Worm (Caenorhabditis elegans): Measurements from ENCODE around the gene pgm-3.

DNA sequence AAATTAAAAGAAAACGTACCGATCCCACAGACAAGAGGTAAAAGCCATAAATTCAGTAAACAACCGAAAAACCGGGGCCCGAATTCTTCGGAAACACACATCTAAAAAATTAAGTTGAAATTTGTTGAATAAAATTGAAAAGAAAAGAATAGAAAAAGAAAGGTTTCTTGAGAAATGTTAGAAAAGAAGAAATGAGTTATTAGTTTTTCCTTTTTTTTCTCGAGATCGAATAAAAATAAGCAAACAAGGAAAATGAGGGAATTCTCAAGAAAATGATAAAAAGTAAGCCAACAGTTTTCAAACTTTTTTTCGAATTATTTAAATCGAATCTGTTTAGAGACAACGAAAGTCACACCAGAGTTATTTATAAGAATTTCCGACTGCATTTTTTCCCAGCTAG lies 20.0 kb upstream of the pgm-3 start, which contains the start of gene H23L24.4:
- no peak for TF ChIP-seq tbx-37 (GFP tag; conservative IDR thresholded peaks at IDR 0.05)
- no peak for TF ChIP-seq flt-1 (GFP tag; IDR thresholded peaks at IDR 0.05)
- TF ChIP-seq ama-1 (optimal IDR thresholded peaks at IDR 0.05) = no peak
- TF ChIP-seq sea-1 (GFP tag; conservative IDR thresholded peaks at IDR 0.05) = no peak
- no peak for TF ChIP-seq ets-7 (tag; optimal IDR thresholded peaks at IDR 0.05)
- TF ChIP-seq aly-1 (tag; optimal IDR thresholded peaks at IDR 0.05) = no peak
- TF ChIP-seq ceh-36 (tag; optimal IDR thresholded peaks at IDR 0.05) = no peak
- TF ChIP-seq F13C5.2 (tag; optimal IDR thresholded peaks at IDR 0.05) = no peak
- no peak for TF ChIP-seq ceh-13 (GFP tag; optimal IDR thresholded peaks at IDR 0.05)
- TF ChIP-seq hnd-1 (tag; optimal IDR thresholded peaks at IDR 0.05) = no peak
- TF ChIP-seq scrt-1 (GFP tag; IDR thresholded peaks at IDR 0.05) = no peak
- TF ChIP-seq hmg-4 (GFP tag; optimal IDR thresholded peaks at IDR 0.05) = no peak
- no peak for TF ChIP-seq tra-4 (tag; optimal IDR thresholded peaks at IDR 0.05)

All from whole organism, early embryonic.